Worm (Caenorhabditis elegans) whole organism, L2 larva: ENCODE results near the gene F47C12.7.

Experiments used
- C34F6.9 ChIP-seq: fragments of 150-350 bp; optimal IDR thresholded peaks from 2 replicates; lab custom pipeline; 2014; ENCODE audit warnings: missing biosample characterization, missing genetic modification characterization
- F13H6.1 ChIP-seq: sonication (generic microtip); optimal IDR thresholded peaks from 2 replicates; lab custom pipeline; 2016; ENCODE audit warnings: missing genetic modification characterization, missing compliant biosample characterization
- R02D3.7 ChIP-seq: fragments of 150-350 bp; optimal IDR thresholded peaks from 2 replicates; lab custom pipeline; 2014; ENCODE audit warnings: missing biosample characterization, missing genetic modification characterization
- Y55F3AM.14 ChIP-seq: fragments of 200-800 bp; sonication (Bioruptor generic); optimal IDR thresholded peaks from 2 replicates; lab custom pipeline; 2018; ENCODE audit warnings: mild to moderate bottlenecking, missing genetic modification characterization, missing compliant biosample characterization
- ZK546.5 ChIP-seq: sonication (generic microtip); optimal IDR thresholded peaks from 2 replicates; lab custom pipeline; 2017; ENCODE audit warnings: missing biosample characterization, missing genetic modification characterization
- alr-1 ChIP-seq: fragments of 150-350 bp; optimal IDR thresholded peaks from 2 replicates; lab custom pipeline; 2014; ENCODE audit warnings: missing biosample characterization, missing genetic modification characterization
- aly-2 ChIP-seq: fragments of 150-350 bp; optimal IDR thresholded peaks from 2 replicates; lab custom pipeline; 2014; ENCODE audit warnings: missing biosample characterization, missing genetic modification characterization
- ama-1 ChIP-seq: fragments of 150-350 bp; optimal IDR thresholded peaks from 2 replicates; lab custom pipeline; 2018; ENCODE audit warnings: inconsistent platforms
- blmp-1 ChIP-seq: sonication (generic microtip); optimal IDR thresholded peaks from 2 replicates; lab custom pipeline; 2017; ENCODE audit warnings: missing genetic modification characterization, mild to moderate bottlenecking, missing compliant biosample characterization, antibody characterized with exemption, moderate library complexity; ENCODE audit not compliant: insufficient read depth
- ceh-16 ChIP-seq: fragments of 150-350 bp; optimal IDR thresholded peaks from 2 replicates; lab custom pipeline; 2014; ENCODE audit warnings: missing biosample characterization, missing genetic modification characterization
- ceh-82 ChIP-seq: fragments of 150-350 bp; optimal IDR thresholded peaks from 2 replicates; lab custom pipeline; 2014; ENCODE audit warnings: missing biosample characterization, missing genetic modification characterization
- crh-2 ChIP-seq: sonication (generic microtip); optimal IDR thresholded peaks from 2 replicates; lab custom pipeline; 2017; ENCODE audit warnings: missing biosample characterization, missing genetic modification characterization
- dmd-4 ChIP-seq: sonication (generic microtip); optimal IDR thresholded peaks from 2 replicates; lab custom pipeline; 2017; ENCODE audit warnings: missing biosample characterization, missing genetic modification characterization
- egl-27 ChIP-seq: sonication (generic microtip); optimal IDR thresholded peaks from 3 replicates; lab custom pipeline; 2017; ENCODE audit warnings: missing biosample characterization, missing genetic modification reagents, missing genetic modification characterization
- elt-1 ChIP-seq: fragments of 150-350 bp; optimal IDR thresholded peaks from 2 replicates; lab custom pipeline; 2014; ENCODE audit warnings: missing biosample characterization, missing genetic modification characterization
- elt-3 ChIP-seq: sonication (generic microtip); optimal IDR thresholded peaks from 2 replicates; lab custom pipeline; 2017; ENCODE audit warnings: missing biosample characterization, missing genetic modification characterization
- fos-1 ChIP-seq: fragments of 150-350 bp; optimal IDR thresholded peaks from 2 replicates; lab custom pipeline; 2014; ENCODE audit warnings: missing biosample characterization, missing genetic modification characterization
- gmeb-1 ChIP-seq: fragments of 150-350 bp; optimal IDR thresholded peaks from 2 replicates; lab custom pipeline; 2014; ENCODE audit warnings: missing biosample characterization, missing genetic modification characterization
- lin-11 ChIP-seq: fragments of 150-350 bp; sonication (generic microtip); optimal IDR thresholded peaks from 2 replicates; lab custom pipeline; 2014; ENCODE audit warnings: missing biosample characterization, missing genetic modification characterization, inconsistent platforms, mixed read lengths
- lin-13 ChIP-seq: fragments of 150-350 bp; optimal IDR thresholded peaks from 2 replicates; lab custom pipeline; 2014; ENCODE audit warnings: missing biosample characterization, missing genetic modification reagents, missing genetic modification characterization
- lin-39 ChIP-seq: fragments of 150-350 bp; optimal IDR thresholded peaks from 2 replicates; lab custom pipeline; 2014; ENCODE audit warnings: missing biosample characterization, missing genetic modification reagents, missing genetic modification characterization
- lsy-2 ChIP-seq, 2 experiments: fragments of 150-350 bp in 1 of 2; sonication (generic microtip) in 1 of 2; optimal IDR thresholded peaks; 2 replicates each; lab custom pipeline; 2014 to 2017; ENCODE audit warnings: missing biosample characterization in 2 of 2, missing genetic modification characterization in 2 of 2
- mab-5 ChIP-seq: fragments of 150-350 bp; optimal IDR thresholded peaks from 2 replicates; lab custom pipeline; 2014; ENCODE audit warnings: missing biosample characterization, missing genetic modification characterization
- mbf-1 ChIP-seq: sonication (generic microtip); optimal IDR thresholded peaks from 2 replicates; lab custom pipeline; 2017; ENCODE audit warnings: missing biosample characterization, missing genetic modification characterization
- mdl-1 ChIP-seq, 2 experiments: fragments of 150-350 bp in 1 of 2; sonication (generic microtip) in 1 of 2; optimal IDR thresholded peaks; 2 replicates each; lab custom pipeline; 2017; ENCODE audit warnings: missing biosample characterization in 2 of 2, missing genetic modification characterization in 2 of 2
- nhr-10 ChIP-seq: sonication (generic microtip); optimal IDR thresholded peaks from 2 replicates; lab custom pipeline; 2017; ENCODE audit warnings: missing biosample characterization, missing genetic modification characterization
- nhr-11 ChIP-seq: fragments of 150-350 bp; optimal IDR thresholded peaks from 2 replicates; lab custom pipeline; 2014; ENCODE audit warnings: missing biosample characterization, missing genetic modification characterization
- nhr-12 ChIP-seq: fragments of 150-350 bp; optimal IDR thresholded peaks from 2 replicates; lab custom pipeline; 2014; ENCODE audit warnings: missing biosample characterization, missing genetic modification characterization
- nhr-129 ChIP-seq: fragments of 150-350 bp; optimal IDR thresholded peaks from 2 replicates; lab custom pipeline; 2014; ENCODE audit warnings: missing biosample characterization, missing genetic modification characterization
- nhr-21 ChIP-seq: fragments of 150-350 bp; optimal IDR thresholded peaks from 2 replicates; lab custom pipeline; 2014; ENCODE audit warnings: missing biosample characterization, missing genetic modification characterization
- nhr-23 ChIP-seq: fragments of 150-350 bp; optimal IDR thresholded peaks from 2 replicates; lab custom pipeline; 2014; ENCODE audit warnings: missing biosample characterization, missing genetic modification reagents, missing genetic modification characterization
- nhr-237 ChIP-seq: fragments of 150-350 bp; optimal IDR thresholded peaks from 2 replicates; lab custom pipeline; 2014; ENCODE audit warnings: missing biosample characterization, missing genetic modification characterization
- nhr-25 ChIP-seq: fragments of 150-350 bp; sonication (generic microtip); optimal IDR thresholded peaks from 3 replicates; lab custom pipeline; 2014; ENCODE audit warnings: missing biosample characterization, missing genetic modification characterization
- nhr-6 ChIP-seq: fragments of 150-350 bp; optimal IDR thresholded peaks from 2 replicates; lab custom pipeline; 2014; ENCODE audit warnings: missing biosample characterization, missing genetic modification characterization
- nhr-77 ChIP-seq: fragments of 150-350 bp; optimal IDR thresholded peaks from 2 replicates; lab custom pipeline; 2014; ENCODE audit warnings: missing biosample characterization, missing genetic modification characterization
- peb-1 ChIP-seq: fragments of 150-350 bp; optimal IDR thresholded peaks from 2 replicates; lab custom pipeline; 2014; ENCODE audit warnings: missing biosample characterization, missing genetic modification characterization
- sem-4 ChIP-seq: fragments of 150-350 bp; optimal IDR thresholded peaks from 2 replicates; lab custom pipeline; 2014; ENCODE audit warnings: missing biosample characterization, missing genetic modification reagents, missing genetic modification characterization
- skn-1 ChIP-seq: sonication (generic microtip); optimal IDR thresholded peaks from 2 replicates; lab custom pipeline; 2017; ENCODE audit warnings: missing biosample characterization, missing genetic modification characterization
- sma-3 ChIP-seq: sonication (generic microtip); optimal IDR thresholded peaks from 2 replicates; lab custom pipeline; 2016; ENCODE audit warnings: missing genetic modification reagents, missing genetic modification characterization, missing compliant biosample characterization
- sma-9 ChIP-seq, 2 experiments: fragments of 150-350 bp in 1 of 2; sonication (generic microtip) in 1 of 2; optimal IDR thresholded peaks; 2 replicates each; lab custom pipeline; 2014 to 2016; ENCODE audit warnings: missing genetic modification characterization in 2 of 2, mild to moderate bottlenecking in 1 of 2, missing biosample characterization in 1 of 2, missing compliant biosample characterization in 1 of 2, missing genetic modification reagents in 1 of 2, moderate library complexity in 1 of 2
- snpc-4 ChIP-seq: fragments of 150-350 bp; optimal IDR thresholded peaks from 2 replicates; lab custom pipeline; 2014; ENCODE audit warnings: missing biosample characterization, missing genetic modification characterization
- unc-39 ChIP-seq: fragments of 150-350 bp; optimal IDR thresholded peaks from 2 replicates; lab custom pipeline; 2014; ENCODE audit warnings: missing biosample characterization, missing genetic modification characterization
- unc-55 ChIP-seq: fragments of 150-350 bp; sonication (generic microtip); optimal IDR thresholded peaks from 3 replicates; lab custom pipeline; 2014; ENCODE audit warnings: missing biosample characterization, missing genetic modification reagents, missing genetic modification characterization
- unc-62 ChIP-seq: fragments of 150-350 bp; optimal IDR thresholded peaks from 2 replicates; lab custom pipeline; 2014; ENCODE audit warnings: missing biosample characterization, missing genetic modification reagents, missing genetic modification characterization
- zag-1 ChIP-seq: fragments of 150-350 bp; optimal IDR thresholded peaks from 2 replicates; lab custom pipeline; 2014; ENCODE audit warnings: missing biosample characterization, missing genetic modification characterization
- ztf-1 ChIP-seq: fragments of 200-800 bp; sonication (Bioruptor generic); conservative IDR thresholded peaks from 2 replicates; pipeline ENCODE4 v1.3.6; 2022; ENCODE audit warnings: missing genetic modification characterization, missing compliant biosample characterization
- ztf-11 ChIP-seq: sonication (generic microtip); optimal IDR thresholded peaks from 2 replicates; lab custom pipeline; 2017; ENCODE audit warnings: missing biosample characterization, missing genetic modification characterization
- ztf-4 ChIP-seq: fragments of 150-350 bp; optimal IDR thresholded peaks from 2 replicates; lab custom pipeline; 2014; ENCODE audit warnings: missing biosample characterization, missing genetic modification characterization

F47C12.7 gene

DNA sequence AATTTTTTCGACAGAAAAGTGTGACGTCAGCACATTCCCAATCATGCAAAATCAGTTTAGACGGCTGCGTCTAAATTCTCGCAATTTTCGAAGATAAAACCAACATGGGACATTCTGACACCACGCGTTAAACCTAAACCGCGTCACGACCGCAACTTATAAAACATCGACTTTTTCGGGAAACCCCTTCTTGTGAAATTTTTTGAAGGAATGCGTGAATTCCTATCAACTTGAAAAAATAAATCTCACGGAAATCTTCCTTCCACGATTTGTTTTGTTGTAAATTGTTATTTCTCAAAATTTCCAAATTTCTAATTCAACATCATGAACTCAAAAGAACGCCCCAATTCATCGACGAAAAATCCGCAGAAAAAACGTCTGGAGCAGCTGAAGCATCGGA, 44.7 kb upstream of the F47C12.7 start, which contains the start of gene F35F11.2:
Gene F35F11.2, plus strand, starts transcription at position 301 of the 400 bp plus-strand sequence.
- TF ChIP-seq lin-39 (tag; lab: Kevin White, UChicago) (no peak), ztf-1 (no peak), nhr-237 (tag; lab: Kevin White, UChicago) (no peak), crh-2 (tag; lab: Kevin White, UChicago) (no peak), nhr-6 (tag; lab: Kevin White, UChicago) (no peak), nhr-10 (tag; lab: Kevin White, UChicago) (no peak), aly-2 (tag; lab: Kevin White, UChicago) (no peak), snpc-4 (tag; lab: Kevin White, UChicago) (no peak), egl-27 (tag; lab: Kevin White, UChicago) (no peak), nhr-23 (tag; lab: Kevin White, UChicago) (no peak), unc-39 (tag; lab: Kevin White, UChicago) (no peak), unc-55 (GFP tag; lab: Kevin White, UChicago) (no peak), mab-5 (tag; lab: Kevin White, UChicago) (no peak), sma-9 (GFP tag; optimal IDR thresholded peaks at IDR 0.05; lab: Kevin White, UChicago) (no peak), sma-9 (tag; optimal IDR thresholded peaks at IDR 0.05; lab: Kevin White, UChicago) (no peak), peb-1 (no peak), blmp-1 (tag; lab: Kevin White, UChicago) (no peak), nhr-21 (tag; lab: Kevin White, UChicago) (no peak), unc-62 (no peak), R02D3.7 (tag; lab: Kevin White, UChicago) (no peak), nhr-77 (tag; lab: Kevin White, UChicago) (no peak)
- TF ChIP-seq, all 48 proteins: peak for 0

DNA sequence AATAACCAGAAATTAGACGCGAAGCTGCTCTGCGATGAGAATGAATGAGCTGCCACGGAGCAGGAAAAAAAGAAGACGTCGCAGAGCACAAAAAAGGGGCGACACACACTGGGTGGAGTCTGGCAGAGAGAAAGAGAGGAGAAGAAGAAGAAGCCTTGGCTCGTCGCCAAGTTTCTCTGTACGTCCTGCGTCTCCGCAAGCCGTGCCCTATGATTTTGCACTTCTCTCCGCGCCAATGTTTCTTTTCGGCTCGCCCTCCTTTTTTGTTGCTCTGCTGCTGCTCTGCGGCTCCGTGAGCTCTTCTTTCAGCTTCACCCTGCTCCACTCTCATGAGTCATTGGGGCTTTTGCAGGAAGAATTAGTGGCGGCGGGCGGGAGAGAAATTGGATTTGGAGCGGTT, 39.6 kb upstream of the F47C12.7 start, which contains the start of gene hlh-30:
Gene hlh-30, minus strand, starts transcription at position 69 of the 400 bp plus-strand sequence.
- TF ChIP-seq ztf-1 = no peak
- TF ChIP-seq mdl-1 (tag; optimal IDR thresholded peaks at IDR 0.05; lab: Kevin White, UChicago) = peak; percentile 5 to 33
- peak; percentile 76 for TF ChIP-seq unc-55 (GFP tag; lab: Kevin White, UChicago)
- TF ChIP-seq nhr-237 (tag; lab: Kevin White, UChicago) = no peak
- no peak for TF ChIP-seq aly-2 (tag; lab: Kevin White, UChicago)
- no peak for TF ChIP-seq dmd-4
- TF ChIP-seq C34F6.9 = peak; percentile 73
- peak; percentile 56 for TF ChIP-seq fos-1 (tag; lab: Kevin White, UChicago)
- no peak for TF ChIP-seq blmp-1 (tag; lab: Kevin White, UChicago)
- peak; percentile 28 to 69 for TF ChIP-seq lsy-2 (tag; optimal IDR thresholded peaks at IDR 0.05; lab: Kevin White, UChicago)
- no peak for TF ChIP-seq skn-1 (tag; lab: Kevin White, UChicago)
- TF ChIP-seq elt-3 (tag; lab: Kevin White, UChicago) = no peak
- TF ChIP-seq ceh-16 (tag; lab: Kevin White, UChicago) = no peak
- TF ChIP-seq sem-4 (tag; lab: Kevin White, UChicago) = no peak
- no peak for TF ChIP-seq ceh-82
- TF ChIP-seq lin-13 = peak; percentile 20
- no peak for TF ChIP-seq nhr-11
- no peak for TF ChIP-seq gmeb-1 (tag; lab: Kevin White, UChicago)
- TF ChIP-seq unc-62 = no peak
- TF ChIP-seq mbf-1 = no peak
- TF ChIP-seq nhr-25 (tag; lab: Kevin White, UChicago) = no peak
- TF ChIP-seq lin-39 (tag; lab: Kevin White, UChicago) = no peak
- peak; percentile 72 for TF ChIP-seq F13H6.1 (tag; lab: Kevin White, UChicago)
- TF ChIP-seq ama-1 (lab: Kevin White, UChicago) = no peak
- no peak for TF ChIP-seq peb-1
- TF ChIP-seq nhr-10 (tag; lab: Kevin White, UChicago) = no peak
- peak; percentile 62 for TF ChIP-seq zag-1 (tag; lab: Kevin White, UChicago)
- peak; percentile 20 for TF ChIP-seq Y55F3AM.14 (GFP tag; lab: Kevin White, UChicago)
- TF ChIP-seq ztf-11 (tag; lab: Kevin White, UChicago) = no peak
- TF ChIP-seq nhr-77 (tag; lab: Kevin White, UChicago) = no peak
- no peak for TF ChIP-seq elt-1 (tag; lab: Kevin White, UChicago)
- TF ChIP-seq R02D3.7 (tag; lab: Kevin White, UChicago) = no peak
- TF ChIP-seq ztf-4 (tag; lab: Kevin White, UChicago) = peak; percentile 7
- peak; percentile 76 for TF ChIP-seq sma-9 (GFP tag; optimal IDR thresholded peaks at IDR 0.05; lab: Kevin White, UChicago)
- TF ChIP-seq sma-9 (tag; optimal IDR thresholded peaks at IDR 0.05; lab: Kevin White, UChicago) = no peak
- peak; percentile 38 for TF ChIP-seq crh-2 (tag; lab: Kevin White, UChicago)
- TF ChIP-seq nhr-129 (tag; lab: Kevin White, UChicago) = peak; percentile 48
- no peak for TF ChIP-seq unc-39 (tag; lab: Kevin White, UChicago)
- TF ChIP-seq egl-27 (tag; lab: Kevin White, UChicago) = no peak
- no peak for TF ChIP-seq alr-1
- TF ChIP-seq ZK546.5 (tag; lab: Kevin White, UChicago) = no peak
- no peak for TF ChIP-seq sma-3 (GFP tag; lab: Kevin White, UChicago)
- no peak for TF ChIP-seq nhr-12 (tag; lab: Kevin White, UChicago)
- TF ChIP-seq mab-5 (tag; lab: Kevin White, UChicago) = no peak
- TF ChIP-seq nhr-21 (tag; lab: Kevin White, UChicago) = no peak
- no peak for TF ChIP-seq snpc-4 (tag; lab: Kevin White, UChicago)
- TF ChIP-seq nhr-23 (tag; lab: Kevin White, UChicago) = no peak
- no peak for TF ChIP-seq nhr-6 (tag; lab: Kevin White, UChicago)
- TF ChIP-seq lin-11 = peak; percentile 63
